Fruit fly (Drosophila melanogaster) whole organism, prepupa: ENCODE results near the gene CG15429.

Experiments used
- Sox102F ChIP-seq: fragments of 200-800 bp; sonication (Bioruptor generic); optimal IDR thresholded peaks from 2 replicates; lab custom pipeline; 2016; ENCODE audit warnings: missing biosample characterization, mild to moderate bottlenecking, missing genetic modification characterization
- spab ChIP-seq: fragments of 200-800 bp; sonication (Bioruptor generic); optimal IDR thresholded peaks from 2 replicates; lab custom pipeline; 2017; ENCODE audit warnings: missing biosample characterization, mild to moderate bottlenecking, missing genetic modification characterization, missing genetic modification reagents

DNA sequence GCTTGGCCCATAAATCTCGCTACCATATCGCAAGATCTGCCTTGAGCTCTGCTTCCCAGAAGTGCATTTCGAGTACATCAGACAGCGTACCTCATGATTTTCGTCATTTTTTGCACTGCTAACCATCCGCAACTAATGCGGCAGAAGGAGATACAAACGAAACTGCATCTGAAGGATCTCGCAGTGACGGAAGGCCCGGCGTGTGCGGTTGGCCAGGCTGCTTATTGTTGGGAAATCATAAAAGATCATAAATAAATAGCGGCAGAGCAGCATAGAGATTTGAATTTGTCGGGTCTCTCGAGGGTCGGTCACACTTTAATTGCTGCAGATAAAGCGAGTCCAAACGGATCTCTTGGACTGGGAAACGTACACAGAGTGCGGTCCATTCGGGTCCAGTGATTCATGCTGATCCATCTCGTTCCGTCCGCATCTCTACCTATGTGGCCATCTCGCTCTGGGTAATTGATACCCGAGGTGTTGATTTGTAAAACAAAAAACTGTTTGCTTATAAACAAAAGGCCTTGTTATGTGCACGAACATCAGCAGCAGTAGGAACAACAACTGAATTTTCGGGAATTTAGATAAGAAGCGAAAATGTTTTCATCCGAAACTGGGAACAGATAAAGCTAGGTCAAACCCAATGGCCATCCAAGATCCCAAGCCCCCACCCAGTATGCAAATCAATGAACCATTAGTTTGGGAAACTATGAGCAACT, 15.9 kb downstream of the CG15429 start:
- TF ChIP-seq Sox102F (GFP tag; lab: Kevin White, UChicago): no peak
- TF ChIP-seq spab (GFP tag; lab: Kevin White, UChicago): no peak
